Worm (Caenorhabditis elegans) whole organism, L2 larva: Measurements from ENCODE around the gene sdhd-1.
A peak's percentile ranks its signal among the peaks of the same experiment; 100 is the strongest.

Source experiments
- C34F6.9 ChIP-seq: fragments of 150-350 bp; optimal IDR thresholded peaks from 2 replicates; lab custom pipeline; 2014; ENCODE audit warnings: missing biosample characterization, missing genetic modification characterization
- F13H6.1 ChIP-seq: sonication (generic microtip); optimal IDR thresholded peaks from 2 replicates; lab custom pipeline; 2016; ENCODE audit warnings: missing genetic modification characterization, missing compliant biosample characterization
- ZK546.5 ChIP-seq: sonication (generic microtip); optimal IDR thresholded peaks from 2 replicates; lab custom pipeline; 2017; ENCODE audit warnings: missing biosample characterization, missing genetic modification characterization
- ama-1 ChIP-seq: fragments of 150-350 bp; optimal IDR thresholded peaks from 2 replicates; lab custom pipeline; 2018; ENCODE audit warnings: inconsistent platforms
- blmp-1 ChIP-seq: sonication (generic microtip); optimal IDR thresholded peaks from 2 replicates; lab custom pipeline; 2017; ENCODE audit warnings: missing genetic modification characterization, mild to moderate bottlenecking, missing compliant biosample characterization, antibody characterized with exemption, moderate library complexity; ENCODE audit not compliant: insufficient read depth
- ceh-16 ChIP-seq: fragments of 150-350 bp; optimal IDR thresholded peaks from 2 replicates; lab custom pipeline; 2014; ENCODE audit warnings: missing biosample characterization, missing genetic modification characterization
- crh-2 ChIP-seq: sonication (generic microtip); optimal IDR thresholded peaks from 2 replicates; lab custom pipeline; 2017; ENCODE audit warnings: missing biosample characterization, missing genetic modification characterization
- egl-27 ChIP-seq: sonication (generic microtip); optimal IDR thresholded peaks from 3 replicates; lab custom pipeline; 2017; ENCODE audit warnings: missing biosample characterization, missing genetic modification reagents, missing genetic modification characterization
- elt-1 ChIP-seq: fragments of 150-350 bp; optimal IDR thresholded peaks from 2 replicates; lab custom pipeline; 2014; ENCODE audit warnings: missing biosample characterization, missing genetic modification characterization
- elt-3 ChIP-seq: sonication (generic microtip); optimal IDR thresholded peaks from 2 replicates; lab custom pipeline; 2017; ENCODE audit warnings: missing biosample characterization, missing genetic modification characterization
- fos-1 ChIP-seq: fragments of 150-350 bp; optimal IDR thresholded peaks from 2 replicates; lab custom pipeline; 2014; ENCODE audit warnings: missing biosample characterization, missing genetic modification characterization
- lin-11 ChIP-seq: fragments of 150-350 bp; sonication (generic microtip); optimal IDR thresholded peaks from 2 replicates; lab custom pipeline; 2014; ENCODE audit warnings: missing biosample characterization, missing genetic modification characterization, inconsistent platforms, mixed read lengths
- lin-13 ChIP-seq: fragments of 150-350 bp; optimal IDR thresholded peaks from 2 replicates; lab custom pipeline; 2014; ENCODE audit warnings: missing biosample characterization, missing genetic modification reagents, missing genetic modification characterization
- lin-39 ChIP-seq: fragments of 150-350 bp; optimal IDR thresholded peaks from 2 replicates; lab custom pipeline; 2014; ENCODE audit warnings: missing biosample characterization, missing genetic modification reagents, missing genetic modification characterization
- lsy-2 ChIP-seq, 2 experiments: fragments of 150-350 bp in 1 of 2; sonication (generic microtip) in 1 of 2; optimal IDR thresholded peaks; 2 replicates each; lab custom pipeline; 2014 to 2017; ENCODE audit warnings: missing biosample characterization in 2 of 2, missing genetic modification characterization in 2 of 2
- mab-5 ChIP-seq: fragments of 150-350 bp; optimal IDR thresholded peaks from 2 replicates; lab custom pipeline; 2014; ENCODE audit warnings: missing biosample characterization, missing genetic modification characterization
- mbf-1 ChIP-seq: sonication (generic microtip); optimal IDR thresholded peaks from 2 replicates; lab custom pipeline; 2017; ENCODE audit warnings: missing biosample characterization, missing genetic modification characterization
- nhr-11 ChIP-seq: fragments of 150-350 bp; optimal IDR thresholded peaks from 2 replicates; lab custom pipeline; 2014; ENCODE audit warnings: missing biosample characterization, missing genetic modification characterization
- nhr-12 ChIP-seq: fragments of 150-350 bp; optimal IDR thresholded peaks from 2 replicates; lab custom pipeline; 2014; ENCODE audit warnings: missing biosample characterization, missing genetic modification characterization
- nhr-129 ChIP-seq: fragments of 150-350 bp; optimal IDR thresholded peaks from 2 replicates; lab custom pipeline; 2014; ENCODE audit warnings: missing biosample characterization, missing genetic modification characterization
- nhr-23 ChIP-seq: fragments of 150-350 bp; optimal IDR thresholded peaks from 2 replicates; lab custom pipeline; 2014; ENCODE audit warnings: missing biosample characterization, missing genetic modification reagents, missing genetic modification characterization
- nhr-25 ChIP-seq: fragments of 150-350 bp; sonication (generic microtip); optimal IDR thresholded peaks from 3 replicates; lab custom pipeline; 2014; ENCODE audit warnings: missing biosample characterization, missing genetic modification characterization
- nhr-6 ChIP-seq: fragments of 150-350 bp; optimal IDR thresholded peaks from 2 replicates; lab custom pipeline; 2014; ENCODE audit warnings: missing biosample characterization, missing genetic modification characterization
- nhr-77 ChIP-seq: fragments of 150-350 bp; optimal IDR thresholded peaks from 2 replicates; lab custom pipeline; 2014; ENCODE audit warnings: missing biosample characterization, missing genetic modification characterization
- sem-4 ChIP-seq: fragments of 150-350 bp; optimal IDR thresholded peaks from 2 replicates; lab custom pipeline; 2014; ENCODE audit warnings: missing biosample characterization, missing genetic modification reagents, missing genetic modification characterization
- skn-1 ChIP-seq: sonication (generic microtip); optimal IDR thresholded peaks from 2 replicates; lab custom pipeline; 2017; ENCODE audit warnings: missing biosample characterization, missing genetic modification characterization
- sma-3 ChIP-seq: sonication (generic microtip); optimal IDR thresholded peaks from 2 replicates; lab custom pipeline; 2016; ENCODE audit warnings: missing genetic modification reagents, missing genetic modification characterization, missing compliant biosample characterization
- sma-9 ChIP-seq, 2 experiments: fragments of 150-350 bp in 1 of 2; sonication (generic microtip) in 1 of 2; optimal IDR thresholded peaks; 2 replicates each; lab custom pipeline; 2014 to 2016; ENCODE audit warnings: missing genetic modification characterization in 2 of 2, mild to moderate bottlenecking in 1 of 2, missing biosample characterization in 1 of 2, missing compliant biosample characterization in 1 of 2, missing genetic modification reagents in 1 of 2, moderate library complexity in 1 of 2
- snpc-4 ChIP-seq: fragments of 150-350 bp; optimal IDR thresholded peaks from 2 replicates; lab custom pipeline; 2014; ENCODE audit warnings: missing biosample characterization, missing genetic modification characterization
- unc-39 ChIP-seq: fragments of 150-350 bp; optimal IDR thresholded peaks from 2 replicates; lab custom pipeline; 2014; ENCODE audit warnings: missing biosample characterization, missing genetic modification characterization
- unc-55 ChIP-seq: fragments of 150-350 bp; sonication (generic microtip); optimal IDR thresholded peaks from 3 replicates; lab custom pipeline; 2014; ENCODE audit warnings: missing biosample characterization, missing genetic modification reagents, missing genetic modification characterization
- zag-1 ChIP-seq: fragments of 150-350 bp; optimal IDR thresholded peaks from 2 replicates; lab custom pipeline; 2014; ENCODE audit warnings: missing biosample characterization, missing genetic modification characterization
- ztf-11 ChIP-seq: sonication (generic microtip); optimal IDR thresholded peaks from 2 replicates; lab custom pipeline; 2017; ENCODE audit warnings: missing biosample characterization, missing genetic modification characterization
- ztf-4 ChIP-seq: fragments of 150-350 bp; optimal IDR thresholded peaks from 2 replicates; lab custom pipeline; 2014; ENCODE audit warnings: missing biosample characterization, missing genetic modification characterization

sdhd-1 gene

ce11 chrII:11042878-11043331 is 6.8 kb downstream of the sdhd-1 start (continued):
- TF ChIP-seq blmp-1 (tag; lab: Kevin White, UChicago) (peak; percentile 44), sma-3 (peak; percentile 31), sma-9 (GFP tag; optimal IDR thresholded peaks at IDR 0.05; lab: Kevin White, UChicago) (peak; percentile 25), sma-9 (tag; optimal IDR thresholded peaks at IDR 0.05; lab: Kevin White, UChicago) (no peak)

- TF ChIP-seq sem-4 (tag; lab: Kevin White, UChicago) (peak; percentile 28), nhr-129 (tag; lab: Kevin White, UChicago) (peak; percentile 50), nhr-77 (tag; lab: Kevin White, UChicago) (no peak), lin-39 (tag; lab: Kevin White, UChicago) (no peak), C34F6.9 (tag; lab: Kevin White, UChicago) (peak; percentile 81), fos-1 (tag; lab: Kevin White, UChicago) (no peak), ztf-4 (tag; lab: Kevin White, UChicago) (peak; percentile 49), crh-2 (tag; lab: Kevin White, UChicago) (peak; percentile 39), unc-55 (GFP tag; lab: Kevin White, UChicago) (peak; percentile 53), nhr-6 (peak; percentile 26), F13H6.1 (peak; percentile 42), mbf-1 (no peak), lsy-2 (tag; optimal IDR thresholded peaks at IDR 0.05; lab: Kevin White, UChicago) (peak in 1 of 2 experiments; percentile 64), egl-27 (tag; lab: Kevin White, UChicago) (no peak), snpc-4 (no peak), skn-1 (tag; lab: Kevin White, UChicago) (no peak), unc-39 (tag; lab: Kevin White, UChicago) (no peak), mab-5 (tag; lab: Kevin White, UChicago) (no peak), nhr-25 (tag; lab: Kevin White, UChicago) (no peak)
- TF ChIP-seq, all 48 proteins: peak for 9
Observed at ce11 chrII:11041846-11042262, 7.9 kb downstream of the sdhd-1 start.

ce11 chrII:11041027-11041426 is 8.7 kb downstream of the sdhd-1 start, which contains the start of gene cey-1:
TSS of gene cey-1 (minus strand) at chrII:11041206.
- TF ChIP-seq sma-9 (GFP tag; optimal IDR thresholded peaks at IDR 0.05; lab: Kevin White, UChicago) (no peak), sma-9 (tag; optimal IDR thresholded peaks at IDR 0.05; lab: Kevin White, UChicago) (no peak), nhr-12 (no peak), ceh-16 (tag; lab: Kevin White, UChicago) (no peak), fos-1 (tag; lab: Kevin White, UChicago) (no peak), snpc-4 (no peak), lin-13 (no peak), nhr-11 (tag; lab: Kevin White, UChicago) (no peak), ztf-4 (tag; lab: Kevin White, UChicago) (no peak), unc-55 (GFP tag; lab: Kevin White, UChicago) (no peak), elt-1 (no peak), F13H6.1 (no peak), crh-2 (tag; lab: Kevin White, UChicago) (no peak), ztf-11 (tag; lab: Kevin White, UChicago) (no peak), ama-1 (lab: Kevin White, UChicago) (no peak), zag-1 (tag; lab: Kevin White, UChicago) (no peak)

ce11 chrII:11040140-11040539 is 9.6 kb downstream of the sdhd-1 start:
- no peak for TF ChIP-seq sma-3
- no peak for TF ChIP-seq ZK546.5 (tag; lab: Kevin White, UChicago)
- no peak for TF ChIP-seq elt-3 (tag; lab: Kevin White, UChicago)
- no peak for TF ChIP-seq blmp-1 (tag; lab: Kevin White, UChicago)

- no peak for TF ChIP-seq zag-1 (tag; lab: Kevin White, UChicago)
- no peak for TF ChIP-seq lin-11 (tag; lab: Kevin White, UChicago)
- TF ChIP-seq ZK546.5 (tag; lab: Kevin White, UChicago) = no peak
- TF ChIP-seq crh-2 (tag; lab: Kevin White, UChicago) = no peak
- no peak for TF ChIP-seq nhr-23
- TF ChIP-seq nhr-11 (tag; lab: Kevin White, UChicago) = no peak
Observed at ce11 chrII:11035774-11036173, 13.9 kb downstream of the sdhd-1 start, which contains the start of gene srlf-15. TSS of gene srlf-15 (plus strand) at chrII:11036074.
